Fruit fly (Drosophila melanogaster) whole organism, embryonic: ENCODE measurements around the gene cher.

Experiments used
- Asciz ChIP-seq: fragments of 200-800 bp; sonication (Bioruptor generic); optimal IDR thresholded peaks from 2 replicates; lab custom pipeline; 2017; ENCODE audit warnings: missing biosample characterization, mild to moderate bottlenecking, missing genetic modification characterization, missing genetic modification reagents
- BEAF-32 ChIP-seq: fragments of 200-800 bp; sonication (Bioruptor generic); optimal IDR thresholded peaks from 3 replicates; lab custom pipeline; 2017; ENCODE audit warnings: missing biosample characterization, missing genetic modification characterization, mild to moderate bottlenecking, moderate library complexity, missing genetic modification reagents
- BtbVII ChIP-seq: fragments of 200-800 bp; sonication (Bioruptor generic); optimal IDR thresholded peaks from 3 replicates; lab custom pipeline; 2017; ENCODE audit warnings: missing biosample characterization, mild to moderate bottlenecking, missing genetic modification characterization
- CG10543 ChIP-seq: fragments of 200-800 bp; sonication (Bioruptor generic); optimal IDR thresholded peaks from 3 replicates; lab custom pipeline; 2017; ENCODE audit warnings: missing biosample characterization, mild to moderate bottlenecking, missing genetic modification characterization, moderate library complexity
- CG11504 ChIP-seq: fragments of 200-800 bp; sonication (Bioruptor generic); optimal IDR thresholded peaks from 3 replicates; lab custom pipeline; 2019; ENCODE audit warnings: missing biosample characterization, mild to moderate bottlenecking, missing genetic modification characterization, moderate library complexity
- CG11695 ChIP-seq: fragments of 200-800 bp; sonication (Bioruptor generic); IDR thresholded peaks from 3 replicates; pipeline ENCODE4 v1.3.6; 2022; ENCODE audit warnings: missing biosample characterization, missing genetic modification characterization
- CG14441 ChIP-seq: fragments of 200-800 bp; sonication (Bioruptor generic); IDR thresholded peaks from 2 replicates; pipeline ENCODE4 v1.3.6; 2022; ENCODE audit warnings: missing biosample characterization, missing genetic modification characterization
- CG14710 ChIP-seq: fragments of 200-800 bp; sonication (Bioruptor generic); optimal IDR thresholded peaks from 3 replicates; lab custom pipeline; 2019; ENCODE audit warnings: missing biosample characterization, mild to moderate bottlenecking, missing genetic modification characterization, moderate library complexity
- CG14965 ChIP-seq: fragments of 200-800 bp; sonication (Bioruptor generic); optimal IDR thresholded peaks from 2 replicates; lab custom pipeline; 2016; ENCODE audit warnings: missing biosample characterization, missing genetic modification characterization, borderline replicate concordance
- CG15073 ChIP-seq: fragments of 200-800 bp; sonication (Bioruptor generic); optimal IDR thresholded peaks from 2 replicates; lab custom pipeline; 2016; ENCODE audit warnings: missing biosample characterization, missing genetic modification characterization
- CG15514 ChIP-seq: fragments of 200-800 bp; sonication (Bioruptor generic); optimal IDR thresholded peaks from 3 replicates; lab custom pipeline; 2017; ENCODE audit warnings: missing biosample characterization, missing genetic modification characterization, mild to moderate bottlenecking, moderate library complexity, missing genetic modification reagents
- CG15696 ChIP-seq: fragments of 200-800 bp; sonication (Bioruptor generic); optimal IDR thresholded peaks from 2 replicates; lab custom pipeline; 2019; ENCODE audit warnings: missing biosample characterization, mild to moderate bottlenecking, missing genetic modification characterization, moderate library complexity
- CG1832 ChIP-seq: fragments of 200-800 bp; sonication (Bioruptor generic); optimal IDR thresholded peaks from 2 replicates; lab custom pipeline; 2017; ENCODE audit warnings: missing biosample characterization, mild to moderate bottlenecking, missing genetic modification characterization, inconsistent platforms
- CG3995 ChIP-seq: fragments of 200-800 bp; sonication (Bioruptor generic); optimal IDR thresholded peaks from 3 replicates; lab custom pipeline; 2016; ENCODE audit warnings: missing biosample characterization, missing genetic modification characterization
- CG4424 ChIP-seq: fragments of 200-800 bp; sonication (Bioruptor generic); optimal IDR thresholded peaks from 3 replicates; lab custom pipeline; 2016; ENCODE audit warnings: missing biosample characterization, missing genetic modification characterization
- CG6254 ChIP-seq: fragments of 200-800 bp; sonication (Bioruptor generic); optimal IDR thresholded peaks from 3 replicates; lab custom pipeline; 2017; ENCODE audit warnings: mild to moderate bottlenecking, missing biosample characterization, missing genetic modification reagents, missing genetic modification characterization
- CG7556 ChIP-seq: fragments of 200-800 bp; sonication (Bioruptor generic); optimal IDR thresholded peaks from 2 replicates; lab custom pipeline; 2017; ENCODE audit warnings: missing biosample characterization, mild to moderate bottlenecking, missing genetic modification characterization
- CG7839 ChIP-seq: fragments of 200-800 bp; sonication (Bioruptor generic); optimal IDR thresholded peaks from 3 replicates; lab custom pipeline; 2018; ENCODE audit warnings: missing biosample characterization, mild to moderate bottlenecking, missing genetic modification characterization, moderate library complexity
- CTCF ChIP-seq: fragments of 200-800 bp; sonication (Bioruptor generic); optimal IDR thresholded peaks from 2 replicates; lab custom pipeline; 2017; ENCODE audit warnings: missing biosample characterization, mild to moderate bottlenecking, missing genetic modification characterization, moderate library complexity
- Gug ChIP-seq: fragments of 200-800 bp; sonication (Bioruptor generic); IDR thresholded peaks from 4 replicates; pipeline ENCODE4 v1.3.6; 2022; ENCODE audit warnings: missing biosample characterization, missing genetic modification characterization
- HLHmδ ChIP-seq: fragments of 200-800 bp; sonication (Bioruptor generic); optimal IDR thresholded peaks from 2 replicates; lab custom pipeline; 2018; ENCODE audit warnings: missing biosample characterization, mild to moderate bottlenecking, missing genetic modification characterization, moderate library complexity
- Hand ChIP-seq: fragments of 200-800 bp; sonication (Bioruptor generic); optimal IDR thresholded peaks from 2 replicates; lab custom pipeline; 2017; ENCODE audit warnings: mild to moderate bottlenecking, missing biosample characterization, missing genetic modification reagents, missing genetic modification characterization
- Jarid2 ChIP-seq: fragments of 200-800 bp; sonication (Bioruptor generic); optimal IDR thresholded peaks from 3 replicates; lab custom pipeline; 2017; ENCODE audit warnings: mild to moderate bottlenecking, missing biosample characterization, missing genetic modification reagents, missing genetic modification characterization
- Mad ChIP-seq: fragments of 200-800 bp; sonication (Bioruptor generic); optimal IDR thresholded peaks from 2 replicates; lab custom pipeline; 2016; ENCODE audit warnings: missing biosample characterization, missing genetic modification characterization
- Mes4 ChIP-seq: fragments of 200-800 bp; sonication (Bioruptor generic); optimal IDR thresholded peaks from 2 replicates; lab custom pipeline; 2016; ENCODE audit warnings: missing biosample characterization, missing genetic modification characterization
- NfI ChIP-seq: fragments of 200-800 bp; sonication (Bioruptor generic); optimal IDR thresholded peaks from 3 replicates; lab custom pipeline; 2018; ENCODE audit warnings: missing biosample characterization, mild to moderate bottlenecking, missing genetic modification characterization, moderate library complexity
- Rfx ChIP-seq: fragments of 200-800 bp; sonication (Bioruptor generic); IDR thresholded peaks from 2 replicates; pipeline ENCODE4 v1.3.6; 2022; ENCODE audit warnings: missing biosample characterization, missing genetic modification characterization
- Sry-β ChIP-seq: fragments of 200-800 bp; sonication (Bioruptor generic); optimal IDR thresholded peaks from 2 replicates; lab custom pipeline; 2018; ENCODE audit warnings: missing biosample characterization, mild to moderate bottlenecking, missing genetic modification characterization, moderate library complexity
- ap ChIP-seq: fragments of 200-800 bp; sonication (Bioruptor generic); IDR thresholded peaks from 2 replicates; pipeline ENCODE4 v1.3.6; 2022; ENCODE audit warnings: missing biosample characterization, missing genetic modification characterization
- ara ChIP-seq: fragments of 200-800 bp; sonication (Bioruptor generic); IDR thresholded peaks from 2 replicates; pipeline ENCODE4 v1.3.6; 2022; ENCODE audit warnings: missing biosample characterization, missing genetic modification characterization
- bowl ChIP-seq: fragments of 200-800 bp; sonication (Bioruptor generic); IDR thresholded peaks from 2 replicates; pipeline ENCODE4 v1.3.6; 2022; ENCODE audit warnings: missing biosample characterization, missing genetic modification characterization
- cas ChIP-seq: fragments of 200-800 bp; sonication (Bioruptor generic); IDR thresholded peaks from 2 replicates; pipeline ENCODE4 v1.3.6; 2022; ENCODE audit warnings: missing biosample characterization, missing genetic modification characterization
- cg ChIP-seq: fragments of 200-800 bp; sonication (Bioruptor generic); optimal IDR thresholded peaks from 3 replicates; lab custom pipeline; 2019; ENCODE audit warnings: missing biosample characterization, mild to moderate bottlenecking, missing genetic modification characterization, moderate library complexity
- crp ChIP-seq, 2 experiments: fragments of 200-800 bp; sonication (Bioruptor generic); optimal IDR thresholded peaks; 2 replicates in 1 of 2; 3 replicates in 1 of 2; lab custom pipeline; 2017; ENCODE audit warnings: missing biosample characterization in 2 of 2, missing genetic modification characterization in 2 of 2, mild to moderate bottlenecking in 1 of 2, moderate library complexity in 1 of 2
- danr ChIP-seq: fragments of 200-800 bp; sonication (Bioruptor generic); IDR thresholded peaks from 2 replicates; pipeline ENCODE4 v1.3.6; 2022; ENCODE audit warnings: missing biosample characterization, missing genetic modification characterization
- dm ChIP-seq: fragments of 200-800 bp; sonication (Bioruptor generic); optimal IDR thresholded peaks from 3 replicates; lab custom pipeline; 2016; ENCODE audit warnings: missing biosample characterization, missing genetic modification characterization
- fd64A ChIP-seq: fragments of 200-800 bp; sonication (Bioruptor generic); optimal IDR thresholded peaks from 3 replicates; lab custom pipeline; 2018; ENCODE audit warnings: missing biosample characterization, mild to moderate bottlenecking, missing genetic modification characterization
- grau ChIP-seq: fragments of 200-800 bp; optimal IDR thresholded peaks from 3 replicates; lab custom pipeline; 2019; ENCODE audit warnings: missing biosample characterization, mild to moderate bottlenecking, missing genetic modification characterization, moderate library complexity
- gro ChIP-seq: fragments of 200-800 bp; sonication (Bioruptor generic); optimal IDR thresholded peaks from 2 replicates; lab custom pipeline; 2016; ENCODE audit warnings: missing biosample characterization, missing genetic modification characterization
- h ChIP-seq: fragments of >200 bp; optimal IDR thresholded peaks from 2 replicates; lab custom pipeline; 2017
- her ChIP-seq: fragments of 200-800 bp; sonication (Bioruptor generic); optimal IDR thresholded peaks from 2 replicates; lab custom pipeline; 2016; ENCODE audit warnings: missing biosample characterization, missing genetic modification characterization
- klu ChIP-seq: fragments of 200-800 bp; sonication (Bioruptor generic); IDR thresholded peaks from 2 replicates; pipeline ENCODE4 v1.3.6; 2022; ENCODE audit warnings: missing biosample characterization, missing genetic modification characterization
- lmd ChIP-seq: fragments of 200-800 bp; sonication (Bioruptor generic); IDR thresholded peaks from 2 replicates; pipeline ENCODE4 v1.3.6; 2022; ENCODE audit warnings: missing biosample characterization, missing genetic modification characterization
- lola ChIP-seq, 3 experiments: fragments of >200 bp in 2 of 3; fragments of 200-800 bp in 1 of 3; sonication (Bioruptor generic) in 1 of 3; optimal IDR thresholded peaks; 2 replicates each; lab custom pipeline; 2017 to 2019; ENCODE audit warnings: missing biosample characterization in 3 of 3, missing genetic modification characterization in 3 of 3, mild to moderate bottlenecking in 1 of 3, moderate library complexity in 1 of 3
- odd ChIP-seq: fragments of 200-800 bp; sonication (Bioruptor generic); optimal IDR thresholded peaks from 2 replicates; lab custom pipeline; 2017; ENCODE audit warnings: missing biosample characterization, mild to moderate bottlenecking, missing genetic modification characterization
- schlank ChIP-seq: fragments of 200-800 bp; sonication (Bioruptor generic); optimal IDR thresholded peaks from 2 replicates; lab custom pipeline; 2018; ENCODE audit warnings: missing biosample characterization, mild to moderate bottlenecking, missing genetic modification characterization
- sens ChIP-seq: fragments of 200-800 bp; sonication (Bioruptor generic); peaks from one replicate; lab custom pipeline; 2016; ENCODE audit warnings: missing biosample characterization, missing genetic modification characterization
- ttk ChIP-seq: fragments of 200-800 bp; sonication (Bioruptor generic); IDR thresholded peaks from 2 replicates; pipeline ENCODE4 v2.1.2; 2022; ENCODE audit warnings: missing biosample characterization, missing genetic modification characterization
- wdn ChIP-seq: fragments of 200-800 bp; sonication (Bioruptor generic); IDR thresholded peaks from 2 replicates; pipeline ENCODE4 v1.3.6; 2022; ENCODE audit warnings: missing biosample characterization, missing genetic modification characterization
- zen2 ChIP-seq: fragments of 200-800 bp; sonication (Bioruptor generic); IDR thresholded peaks from 3 replicates; pipeline ENCODE4 v1.3.6; 2022; ENCODE audit warnings: missing biosample characterization, missing genetic modification characterization; ENCODE audit not compliant: partially characterized antibody

cher gene

dm6 chr3R:17080666-17081358, 44.4 kb downstream of the cher start (continued):
- TF ChIP-seq fd64A (GFP tag; lab: Kevin White, UChicago) (peak; percentile 65), wdn (peak; percentile 82), sens (GFP tag; lab: Kevin White, UChicago) (peak; percentile 99), Asciz (GFP tag; lab: Kevin White, UChicago) (peak; percentile 97), her (GFP tag; lab: Kevin White, UChicago) (peak; percentile 78), CG7839 (tag; lab: Kevin White, UChicago) (peak; percentile 97), Sry-β (GFP tag; lab: Kevin White, UChicago) (peak; percentile 53), NfI (GFP tag; lab: Kevin White, UChicago) (peak; percentile 92), Mad (peak; percentile 87), crp (GFP tag; optimal IDR thresholded peaks at IDR 0.05; lab: Kevin White, UChicago) (peak in 1 of 2 experiments; percentile 53), Hand (GFP tag; lab: Kevin White, UChicago) (peak; percentile 93), odd (peak; percentile 97), CTCF (GFP tag; lab: Kevin White, UChicago) (peak; percentile 71), BEAF-32 (GFP tag; lab: Kevin White, UChicago) (no peak), danr (GFP tag; lab: Robert Waterston, UW) (peak; percentile 92), ara (GFP tag; lab: Robert Waterston, UW) (peak; percentile 88), HLHmδ (no peak), CG15514 (GFP tag; lab: Kevin White, UChicago) (peak; percentile 80), CG11695 (GFP tag; lab: Robert Waterston, UW) (peak; percentile 98), CG4424 (peak; percentile 96), Rfx (GFP tag; lab: Robert Waterston, UW) (peak; percentile 92), ap (GFP tag; lab: Robert Waterston, UW) (peak; percentile 86), CG1832 (GFP tag; lab: Kevin White, UChicago) (no peak), grau (tag; lab: Kevin White, UChicago) (peak; percentile 95), lmd (GFP tag; lab: Robert Waterston, UW) (peak; percentile 94), gro (peak; percentile 85), CG15073 (GFP tag; lab: Kevin White, UChicago) (peak; percentile 98), CG14710 (tag; lab: Kevin White, UChicago) (peak; percentile 96), bowl (GFP tag; lab: Robert Waterston, UW) (peak; percentile 75; the same call in 1 of the 2 replicates), CG11504 (tag; lab: Kevin White, UChicago) (peak; percentile 95), BtbVII (GFP tag; lab: Kevin White, UChicago) (peak; percentile 95), klu (GFP tag; lab: Robert Waterston, UW) (peak; percentile 91), Jarid2 (GFP tag; lab: Kevin White, UChicago) (peak; percentile 82), lola (GFP tag; optimal IDR thresholded peaks at IDR 0.05; lab: Kevin White, UChicago) (peak in 1 of 3 experiments; percentile 97), CG3995 (GFP tag; lab: Kevin White, UChicago) (peak; percentile 47), cas (GFP tag; lab: Robert Waterston, UW) (peak; percentile 78), CG10543 (GFP tag; lab: Kevin White, UChicago) (peak; percentile 87), CG6254 (GFP tag; lab: Kevin White, UChicago) (peak; percentile 95), Gug (GFP tag; lab: Robert Waterston, UW) (peak; percentile 93), dm (GFP tag; lab: Kevin White, UChicago) (peak; percentile 68), CG15696 (tag; lab: Kevin White, UChicago) (peak; percentile 85), cg (peak; percentile 26), zen2 (GFP tag; lab: Robert Waterston, UW) (no peak), schlank (peak; percentile 81), CG7556 (GFP tag; lab: Kevin White, UChicago) (peak; percentile 98), h (no peak), Mes4 (GFP tag; lab: Kevin White, UChicago) (peak; percentile 89), ttk (peak; percentile 86), CG14965 (GFP tag; lab: Kevin White, UChicago) (peak; percentile 55), CG14441 (GFP tag; lab: Robert Waterston, UW) (peak; percentile 92)
